Worm (Caenorhabditis elegans): Measurements from ENCODE around the gene F54D8.10.
A peak's percentile ranks its signal among the peaks of the same experiment; 100 is the strongest.

DNA sequence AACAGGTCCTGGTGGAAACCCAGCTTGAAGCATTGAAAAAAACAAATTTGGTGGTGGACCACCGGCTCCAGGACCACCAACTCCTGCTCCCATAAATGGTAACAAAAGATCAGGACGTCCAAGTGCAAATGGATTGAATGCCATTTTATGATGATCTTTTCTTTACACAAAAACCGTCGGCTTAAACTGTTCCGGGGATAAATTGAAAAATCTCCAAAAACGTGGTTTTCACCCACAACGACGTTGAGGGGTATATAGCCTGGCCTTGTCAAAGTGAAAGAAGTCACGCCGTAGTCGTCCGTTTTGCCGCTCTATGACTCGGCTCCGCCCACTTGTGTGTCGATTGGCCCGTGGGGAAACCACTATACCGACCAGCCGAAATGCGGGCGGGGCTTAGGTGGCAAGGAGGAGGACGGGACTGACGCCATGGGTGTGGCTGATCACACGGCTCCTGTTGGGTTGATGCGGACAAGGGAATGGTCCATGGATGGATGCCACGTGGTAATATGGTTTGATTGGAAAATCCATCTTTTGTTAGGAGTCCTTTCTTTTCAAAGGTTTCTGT lies 41.5 kb downstream of the F54D8.10 start, which contains the start of gene tbx-2:
- no peak for TF ChIP-seq tbx-11 (GFP tag; IDR thresholded peaks at IDR 0.05)
- no peak for TF ChIP-seq ama-1 (optimal IDR thresholded peaks at IDR 0.05)
- 0 out of 2 replicates have a peak, but pooled peaks have one; percentile 26 for TF ChIP-seq sea-1 (GFP tag; conservative IDR thresholded peaks at IDR 0.05)
- 0 out of 2 replicates have a peak, but pooled peaks have one; percentile 62 for TF ChIP-seq scrt-1 (GFP tag; IDR thresholded peaks at IDR 0.05)
- no peak for TF ChIP-seq tra-4 (tag; optimal IDR thresholded peaks at IDR 0.05)
- TF ChIP-seq tbx-37 (GFP tag; conservative IDR thresholded peaks at IDR 0.05): no peak
- no peak for TF ChIP-seq flt-1 (GFP tag; IDR thresholded peaks at IDR 0.05)
- TF ChIP-seq hnd-1 (tag; optimal IDR thresholded peaks at IDR 0.05): no peak
- TF ChIP-seq F13C5.2 (tag; optimal IDR thresholded peaks at IDR 0.05): no peak
- no peak for TF ChIP-seq ceh-13 (GFP tag; optimal IDR thresholded peaks at IDR 0.05)
- no peak for TF ChIP-seq ceh-36 (tag; optimal IDR thresholded peaks at IDR 0.05)

Data from whole organism, early embryonic.